Fruit fly (Drosophila melanogaster) whole organism, embryonic: ENCODE results near the gene brat.

ENCODE experiments used
- Antp ChIP-seq: fragments of 200-800 bp; sonication (Bioruptor generic); optimal IDR thresholded peaks from 3 replicates; lab custom pipeline; 2016; ENCODE audit warnings: missing biosample characterization, missing genetic modification characterization
- Bgb ChIP-seq: fragments of 200-800 bp; sonication (Bioruptor generic); IDR thresholded peaks from 2 replicates; pipeline ENCODE4 v1.3.6; 2022; ENCODE audit warnings: missing biosample characterization, missing genetic modification characterization; ENCODE audit not compliant: partially characterized antibody
- CG10366 ChIP-seq: fragments of 200-800 bp; sonication (Bioruptor generic); IDR thresholded peaks from 2 replicates; pipeline ENCODE4 v1.3.6; 2022; ENCODE audit warnings: missing biosample characterization, missing genetic modification characterization
- CG10959 ChIP-seq: fragments of 200-800 bp; sonication (Bioruptor generic); IDR thresholded peaks from 2 replicates; pipeline ENCODE4 v1.3.6; 2022; ENCODE audit warnings: missing biosample characterization, missing genetic modification characterization
- CG11695 ChIP-seq: fragments of 200-800 bp; sonication (Bioruptor generic); IDR thresholded peaks from 3 replicates; pipeline ENCODE4 v1.3.6; 2022; ENCODE audit warnings: missing biosample characterization, missing genetic modification characterization
- CG12236 ChIP-seq: fragments of 200-800 bp; sonication (Bioruptor generic); optimal IDR thresholded peaks from 2 replicates; lab custom pipeline; 2016; ENCODE audit warnings: missing biosample characterization, missing genetic modification characterization
- CG13894 ChIP-seq: fragments of 200-800 bp; sonication (Bioruptor generic); optimal IDR thresholded peaks from 3 replicates; lab custom pipeline; 2018; ENCODE audit warnings: missing biosample characterization, mild to moderate bottlenecking, missing genetic modification characterization, moderate library complexity
- CG16779 ChIP-seq: fragments of 200-800 bp; sonication (Bioruptor generic); IDR thresholded peaks from 2 replicates; pipeline ENCODE4 v1.3.6; 2022; ENCODE audit warnings: missing biosample characterization, missing genetic modification characterization
- CG2889 ChIP-seq: fragments of 200-800 bp; sonication (Bioruptor generic); IDR thresholded peaks from 3 replicates; pipeline ENCODE4 v1.3.6; 2022; ENCODE audit warnings: missing biosample characterization, missing genetic modification characterization
- CG31441 ChIP-seq: fragments of 200-800 bp; sonication (Bioruptor generic); IDR thresholded peaks from 2 replicates; pipeline ENCODE4 v1.3.6; 2022; ENCODE audit warnings: missing biosample characterization, missing genetic modification characterization
- CG6254 ChIP-seq: fragments of 200-800 bp; sonication (Bioruptor generic); optimal IDR thresholded peaks from 3 replicates; lab custom pipeline; 2017; ENCODE audit warnings: mild to moderate bottlenecking, missing biosample characterization, missing genetic modification reagents, missing genetic modification characterization
- CG7357 ChIP-seq: fragments of 200-800 bp; sonication (Bioruptor generic); IDR thresholded peaks from 3 replicates; pipeline ENCODE4 v1.3.6; 2022; ENCODE audit warnings: missing biosample characterization, missing genetic modification characterization
- CG7745 ChIP-seq: fragments of 200-800 bp; sonication (Bioruptor generic); optimal IDR thresholded peaks from 2 replicates; lab custom pipeline; 2018; ENCODE audit warnings: missing biosample characterization, mild to moderate bottlenecking, missing genetic modification characterization, moderate library complexity
- CG8765 ChIP-seq: fragments of 200-800 bp; sonication (Bioruptor generic); IDR thresholded peaks from 2 replicates; pipeline ENCODE4 v1.3.6; 2022; ENCODE audit warnings: missing biosample characterization, missing genetic modification characterization
- CoRest ChIP-seq: fragments of 200-800 bp; sonication (Bioruptor generic); optimal IDR thresholded peaks from 3 replicates; lab custom pipeline; 2018; ENCODE audit warnings: missing biosample characterization, mild to moderate bottlenecking, missing genetic modification characterization, moderate library complexity
- Drgx ChIP-seq: fragments of 200-800 bp; sonication (Bioruptor generic); IDR thresholded peaks from 2 replicates; pipeline ENCODE4 v1.3.6; 2022; ENCODE audit warnings: missing biosample characterization, missing genetic modification characterization
- Eip74EF ChIP-seq, 2 experiments: fragments of 200-800 bp in 1 of 2; fragments of >200 bp in 1 of 2; sonication (Bioruptor generic) in 1 of 2; optimal IDR thresholded peaks; 2 replicates each; lab custom pipeline; 2017 to 2019; ENCODE audit warnings: missing biosample characterization in 2 of 2, missing genetic modification characterization in 2 of 2, mild to moderate bottlenecking in 1 of 2, moderate library complexity in 1 of 2
- GATAe ChIP-seq: fragments of 200-800 bp; sonication (Bioruptor generic); conservative IDR thresholded peaks from 2 replicates; pipeline ENCODE4 v1.3.6; 2022; ENCODE audit warnings: missing biosample characterization, missing genetic modification characterization
- Gsc ChIP-seq: fragments of 200-800 bp; sonication (Bioruptor generic); IDR thresholded peaks from 2 replicates; pipeline ENCODE4 v1.3.6; 2022; ENCODE audit warnings: missing biosample characterization, missing genetic modification characterization
- Hr3 ChIP-seq: fragments of 200-800 bp; sonication (Bioruptor generic); optimal IDR thresholded peaks from 3 replicates; lab custom pipeline; 2016; ENCODE audit warnings: missing biosample characterization, missing genetic modification characterization
- Med ChIP-seq: fragments of 200-800 bp; sonication (Bioruptor generic); peaks from one replicate; lab custom pipeline; 2016; ENCODE audit warnings: missing biosample characterization, missing genetic modification characterization, mild to moderate bottlenecking, inconsistent platforms, moderate library complexity
- Meics ChIP-seq: fragments of 200-800 bp; sonication (Bioruptor generic); optimal IDR thresholded peaks from 2 replicates; lab custom pipeline; 2017; ENCODE audit warnings: missing biosample characterization, mild to moderate bottlenecking, missing genetic modification characterization
- Optix ChIP-seq: fragments of 200-800 bp; sonication (Bioruptor generic); IDR thresholded peaks from 3 replicates; pipeline ENCODE4 v1.3.6; 2022; ENCODE audit warnings: missing biosample characterization, missing genetic modification characterization
- Pdp1 ChIP-seq, 2 experiments: fragments of 200-800 bp; sonication (Bioruptor generic); optimal IDR thresholded peaks; 3 replicates each; lab custom pipeline; 2016; ENCODE audit warnings: missing biosample characterization in 2 of 2, missing genetic modification characterization in 2 of 2, mild to moderate bottlenecking in 1 of 2, moderate library complexity in 1 of 2
- Rfx ChIP-seq: fragments of 200-800 bp; sonication (Bioruptor generic); IDR thresholded peaks from 2 replicates; pipeline ENCODE4 v1.3.6; 2022; ENCODE audit warnings: missing biosample characterization, missing genetic modification characterization
- Side ChIP-seq: fragments of 200-800 bp; sonication (Bioruptor generic); optimal IDR thresholded peaks from 2 replicates; lab custom pipeline; 2016; ENCODE audit warnings: missing biosample characterization, missing genetic modification characterization
- Sox102F ChIP-seq: fragments of 200-800 bp; sonication (Bioruptor generic); optimal IDR thresholded peaks from 2 replicates; lab custom pipeline; 2018; ENCODE audit warnings: missing biosample characterization, mild to moderate bottlenecking, missing genetic modification characterization, moderate library complexity
- ara ChIP-seq: fragments of 200-800 bp; sonication (Bioruptor generic); IDR thresholded peaks from 2 replicates; pipeline ENCODE4 v1.3.6; 2022; ENCODE audit warnings: missing biosample characterization, missing genetic modification characterization
- ash1 ChIP-seq: fragments of 200-800 bp; sonication (Bioruptor generic); optimal IDR thresholded peaks from 2 replicates; lab custom pipeline; 2018; ENCODE audit warnings: missing biosample characterization, mild to moderate bottlenecking, missing genetic modification characterization
- br ChIP-seq: fragments of >200 bp; optimal IDR thresholded peaks from 2 replicates; lab custom pipeline; 2017
- cwo ChIP-seq: fragments of 200-800 bp; sonication (Bioruptor generic); optimal IDR thresholded peaks from 3 replicates; lab custom pipeline; 2017; ENCODE audit warnings: missing biosample characterization, missing genetic modification characterization, mild to moderate bottlenecking, moderate library complexity, missing genetic modification reagents
- dan ChIP-seq: fragments of 200-800 bp; sonication (Bioruptor generic); IDR thresholded peaks from 2 replicates; pipeline ENCODE4 v1.3.6; 2022; ENCODE audit warnings: missing biosample characterization, missing genetic modification characterization
- danr ChIP-seq: fragments of 200-800 bp; sonication (Bioruptor generic); IDR thresholded peaks from 2 replicates; pipeline ENCODE4 v1.3.6; 2022; ENCODE audit warnings: missing biosample characterization, missing genetic modification characterization
- grau ChIP-seq: fragments of 200-800 bp; optimal IDR thresholded peaks from 3 replicates; lab custom pipeline; 2019; ENCODE audit warnings: missing biosample characterization, mild to moderate bottlenecking, missing genetic modification characterization, moderate library complexity
- kah ChIP-seq: fragments of 200-800 bp; sonication (Bioruptor generic); optimal IDR thresholded peaks from 2 replicates; lab custom pipeline; 2018; ENCODE audit warnings: missing biosample characterization, mild to moderate bottlenecking, missing genetic modification characterization
- kni ChIP-seq: fragments of 200-800 bp; sonication (Bioruptor generic); optimal IDR thresholded peaks from 3 replicates; lab custom pipeline; 2017; ENCODE audit warnings: mild to moderate bottlenecking, missing biosample characterization, missing genetic modification reagents, missing genetic modification characterization
- lab ChIP-seq: fragments of 200-800 bp; sonication (Bioruptor generic); optimal IDR thresholded peaks from 3 replicates; lab custom pipeline; 2017; ENCODE audit warnings: missing biosample characterization, missing genetic modification characterization, mild to moderate bottlenecking, moderate library complexity, missing genetic modification reagents
- lbe ChIP-seq: fragments of 200-800 bp; sonication (Bioruptor generic); optimal IDR thresholded peaks from 2 replicates; lab custom pipeline; 2016; ENCODE audit warnings: missing biosample characterization, mild to moderate bottlenecking, missing genetic modification characterization
- luna ChIP-seq: fragments of 200-800 bp; sonication (Bioruptor generic); optimal IDR thresholded peaks from 2 replicates; lab custom pipeline; 2016; ENCODE audit warnings: missing biosample characterization, missing genetic modification characterization
- mam ChIP-seq: fragments of 200-800 bp; sonication (Bioruptor generic); optimal IDR thresholded peaks from 3 replicates; lab custom pipeline; 2016; ENCODE audit warnings: missing biosample characterization, missing genetic modification characterization
- pan ChIP-seq, 4 experiments: fragments of >200 bp in 3 of 4; fragments of 200-800 bp in 1 of 4; sonication (Bioruptor generic) in 1 of 4; optimal IDR thresholded peaks in 3 of 4; IDR thresholded peaks in 1 of 4; 2 replicates each; pipeline versions ENCODE4 v1.3.6 to Lab custom; 2017 to 2022; ENCODE audit warnings: missing biosample characterization in 2 of 4, missing genetic modification characterization in 2 of 4, mixed read lengths in 1 of 4
- pb ChIP-seq: fragments of 200-800 bp; sonication (Bioruptor generic); optimal IDR thresholded peaks from 3 replicates; lab custom pipeline; 2016; ENCODE audit warnings: missing biosample characterization, missing genetic modification characterization
- pfk ChIP-seq: fragments of 200-800 bp; sonication (Bioruptor generic); optimal IDR thresholded peaks from 2 replicates; lab custom pipeline; 2018; ENCODE audit warnings: missing biosample characterization, mild to moderate bottlenecking, missing genetic modification characterization, moderate library complexity
- pho ChIP-seq: fragments of 200-800 bp; sonication (Bioruptor generic); optimal IDR thresholded peaks from 2 replicates; lab custom pipeline; 2016; ENCODE audit warnings: missing biosample characterization, missing genetic modification characterization
- sc ChIP-seq, 3 experiments: fragments of >200 bp in 2 of 3; fragments of 200-800 bp in 1 of 3; sonication (Bioruptor generic) in 1 of 3; optimal IDR thresholded peaks; 2 replicates in 2 of 3; 3 replicates in 1 of 3; lab custom pipeline; 2017; ENCODE audit warnings: mild to moderate bottlenecking in 1 of 3, missing biosample characterization in 1 of 3, missing genetic modification characterization in 1 of 3, missing genetic modification reagents in 1 of 3
- sqz ChIP-seq: fragments of 200-800 bp; sonication (Bioruptor generic); optimal IDR thresholded peaks from 3 replicates; lab custom pipeline; 2018; ENCODE audit warnings: missing biosample characterization, mild to moderate bottlenecking, missing genetic modification characterization
- tgo ChIP-seq: fragments of 200-800 bp; sonication (Bioruptor generic); IDR thresholded peaks from 3 replicates; pipeline ENCODE4 v1.3.6; 2022; ENCODE audit warnings: missing biosample characterization, missing genetic modification characterization
- toy ChIP-seq: fragments of 200-800 bp; sonication (Bioruptor generic); IDR thresholded peaks from 2 replicates; pipeline ENCODE4 v1.3.6; 2022; ENCODE audit warnings: missing biosample characterization, missing genetic modification characterization

brat gene

DNA sequence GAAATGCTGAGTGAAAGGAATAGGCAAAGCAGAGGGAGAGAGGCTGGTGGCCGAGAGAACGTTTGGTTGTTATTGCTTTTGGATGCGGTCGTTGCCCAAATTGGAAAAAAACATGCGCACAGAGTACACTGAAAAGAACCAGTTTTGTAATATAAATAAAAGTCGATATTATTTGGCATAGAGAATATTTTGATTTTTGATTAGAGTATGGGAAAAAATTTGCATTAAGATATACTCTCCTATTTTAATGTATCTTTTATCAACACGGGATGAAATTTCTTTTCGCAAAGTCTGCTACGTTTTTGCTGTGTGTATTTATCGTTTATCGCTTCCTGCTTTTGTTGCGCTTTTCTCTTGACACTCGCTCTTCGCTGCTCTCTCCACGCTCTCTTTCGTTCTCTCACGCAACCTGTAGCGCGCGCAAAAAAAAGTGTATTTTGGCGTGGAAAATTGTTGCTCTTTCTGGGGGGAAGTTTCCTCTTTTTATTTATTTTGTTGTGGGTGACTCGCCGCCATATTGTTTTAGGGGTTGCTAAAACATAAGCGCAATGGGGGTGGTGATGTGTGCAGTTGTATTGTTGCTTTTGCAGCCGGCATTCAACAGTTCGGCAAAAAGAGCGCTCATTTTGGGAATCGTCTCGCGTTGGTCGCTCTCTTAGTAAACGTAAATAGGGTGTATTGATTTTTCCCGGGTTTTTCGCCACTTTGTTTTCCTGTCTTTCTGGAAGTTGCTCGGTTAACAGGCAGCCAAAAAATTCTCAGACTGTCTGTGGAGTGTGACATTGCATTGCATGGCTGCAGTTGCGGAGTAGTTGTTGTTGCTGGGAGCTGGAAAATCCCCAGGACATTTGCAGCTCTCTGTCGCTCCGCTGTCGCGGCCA is 31.6 kb downstream of the brat start (continued):
- peak; percentile 95 for TF ChIP-seq Hr3 (GFP tag; lab: Kevin White, UChicago)
- peak; percentile 97 for TF ChIP-seq mam
- TF ChIP-seq Optix, result peak; percentile 87
- TF ChIP-seq Antp (GFP tag; lab: Kevin White, UChicago), result peak; percentile 94
- peak; percentile 81 for TF ChIP-seq CG12236 (GFP tag; lab: Kevin White, UChicago)
- peak; percentile 98 for TF ChIP-seq ara (GFP tag; lab: Robert Waterston, UW)
- peak; percentile 99 for TF ChIP-seq lab (GFP tag; lab: Kevin White, UChicago)
- peak; percentile 97 for TF ChIP-seq tgo (GFP tag; lab: Robert Waterston, UW)
- peak; percentile 95 for TF ChIP-seq CG16779 (GFP tag; lab: Robert Waterston, UW)
- TF ChIP-seq Drgx (GFP tag; lab: Robert Waterston, UW), result peak; percentile 98
- no peak for TF ChIP-seq Gsc (GFP tag; lab: Robert Waterston, UW)
- TF ChIP-seq dan, result no peak
- TF ChIP-seq Eip74EF (GFP tag; optimal IDR thresholded peaks at IDR 0.05; lab: Kevin White, UChicago), result peak in 1 of 2 experiments; percentile 97
- TF ChIP-seq grau (tag; lab: Kevin White, UChicago), result peak; percentile 96
- TF ChIP-seq toy (GFP tag; lab: Robert Waterston, UW), result peak; percentile 90
- TF ChIP-seq sc (optimal IDR thresholded peaks at IDR 0.05; lab: Kevin White, UChicago), result no peak
- TF ChIP-seq sc (GFP tag; optimal IDR thresholded peaks at IDR 0.05; lab: Kevin White, UChicago), result peak; percentile 91
- peak; percentile 97 for TF ChIP-seq CG10366 (GFP tag; lab: Robert Waterston, UW)
- no peak for TF ChIP-seq pfk (GFP tag; lab: Kevin White, UChicago)
- peak; percentile 73 for TF ChIP-seq kni (GFP tag; lab: Kevin White, UChicago)
- TF ChIP-seq kah (GFP tag; lab: Kevin White, UChicago), result peak; percentile 93
- TF ChIP-seq lbe (GFP tag; lab: Kevin White, UChicago), result peak; percentile 81
- no peak for TF ChIP-seq ash1 (GFP tag; lab: Kevin White, UChicago)
- peak; percentile 92 for TF ChIP-seq CG8765 (GFP tag; lab: Robert Waterston, UW)
- TF ChIP-seq CG31441 (GFP tag; lab: Robert Waterston, UW), result peak; percentile 98
- TF ChIP-seq CG7357 (GFP tag; lab: Robert Waterston, UW), result peak; percentile 93
- TF ChIP-seq Meics (GFP tag; lab: Kevin White, UChicago), result peak; percentile 98
- TF ChIP-seq danr, result peak; percentile 94
- peak; percentile 96 for TF ChIP-seq CoRest
- TF ChIP-seq CG7745 (tag; lab: Kevin White, UChicago), result peak; percentile 76
- TF ChIP-seq pan (optimal IDR thresholded peaks at IDR 0.05; lab: Kevin White, UChicago), result no peak
- peak in 1 of 2 experiments; percentile 99 for TF ChIP-seq pan (GFP tag; optimal IDR thresholded peaks at IDR 0.05 in 1 of 2, IDR thresholded peaks at IDR 0.05 in 1 of 2)
- TF ChIP-seq Sox102F (GFP tag; lab: Kevin White, UChicago), result peak; percentile 99
- peak; percentile 91 for TF ChIP-seq pb
- peak; percentile 98 for TF ChIP-seq CG11695 (GFP tag; lab: Robert Waterston, UW)
- TF ChIP-seq cwo (GFP tag; lab: Kevin White, UChicago), result peak; percentile 96
- TF ChIP-seq Rfx, result peak; percentile 97
- peak; percentile 96 for TF ChIP-seq Side (GFP tag; lab: Kevin White, UChicago)
- TF ChIP-seq CG6254 (GFP tag; lab: Kevin White, UChicago), result peak; percentile 95
- peak; percentile 94 for TF ChIP-seq pho
- no peak for TF ChIP-seq br (lab: Kevin White, UChicago)
- TF ChIP-seq CG10959 (GFP tag; lab: Robert Waterston, UW), result peak; percentile 91
- TF ChIP-seq Bgb (GFP tag; lab: Robert Waterston, UW), result no peak
- peak; percentile 93 for TF ChIP-seq CG13894 (tag; lab: Kevin White, UChicago)
- peak; percentile 94 to 97 for TF ChIP-seq Pdp1 (GFP tag; optimal IDR thresholded peaks at IDR 0.05; lab: Kevin White, UChicago)
- TF ChIP-seq GATAe (GFP tag; lab: Robert Waterston, UW), result peak; percentile 90
- peak; percentile 96 for TF ChIP-seq luna (GFP tag; lab: Kevin White, UChicago)
- TF ChIP-seq CG2889 (GFP tag; lab: Robert Waterston, UW), result peak; percentile 94
- peak; percentile 98 for TF ChIP-seq sqz (GFP tag; lab: Kevin White, UChicago)
- peak; percentile 99 for TF ChIP-seq Med (GFP tag; lab: Kevin White, UChicago)
